Fruit fly (Drosophila melanogaster) whole organism, wandering third instar larva: ENCODE data around the gene brv2.

Source experiments
- Hr78 ChIP-seq: fragments of >200 bp; optimal IDR thresholded peaks from 2 replicates; lab custom pipeline; 2017; ENCODE audit warnings: missing biosample characterization, missing genetic modification characterization
- foxo ChIP-seq, 2 experiments: fragments of 200-800 bp; sonication (Bioruptor generic); optimal IDR thresholded peaks; 2 replicates in 1 of 2; 3 replicates in 1 of 2; lab custom pipeline; 2016 to 2017; ENCODE audit warnings: missing biosample characterization in 2 of 2, missing genetic modification characterization in 2 of 2

dm6 chr3L:17352812-17353211 lies 8.3 kb upstream of the brv2 start:
- TF ChIP-seq Hr78 (GFP tag; lab: Kevin White, UChicago) (no peak), foxo (GFP tag; optimal IDR thresholded peaks at IDR 0.05; lab: Kevin White, UChicago) (no peak)
